Fruit fly (Drosophila melanogaster) Kc167 (cell line): ENCODE measurements around the gene AlaRS-m.

Source experiments
- Myc ChIP-seq: fragments of >200 bp; optimal IDR thresholded peaks from 2 replicates; lab custom pipeline; 2017; ENCODE audit warnings: missing external identifiers
- Sin3A ChIP-seq: fragments of >200 bp; optimal IDR thresholded peaks from 2 replicates; lab custom pipeline; 2018; ENCODE audit warnings: missing external identifiers
- h ChIP-seq: fragments of >200 bp; optimal IDR thresholded peaks from 3 replicates; lab custom pipeline; 2018; ENCODE audit warnings: missing external identifiers
- insv ChIP-seq: fragments of >200 bp; optimal IDR thresholded peaks from 3 replicates; lab custom pipeline; 2018; ENCODE audit warnings: missing external identifiers
- psq ChIP-seq: fragments of >200 bp; optimal IDR thresholded peaks from 2 replicates; lab custom pipeline; 2017; ENCODE audit warnings: missing external identifiers
- ttk ChIP-seq: sonication (Bioruptor generic); optimal IDR thresholded peaks from 2 replicates; lab custom pipeline; 2017; ENCODE audit warnings: missing external identifiers

Gene AlaRS-m

DNA sequence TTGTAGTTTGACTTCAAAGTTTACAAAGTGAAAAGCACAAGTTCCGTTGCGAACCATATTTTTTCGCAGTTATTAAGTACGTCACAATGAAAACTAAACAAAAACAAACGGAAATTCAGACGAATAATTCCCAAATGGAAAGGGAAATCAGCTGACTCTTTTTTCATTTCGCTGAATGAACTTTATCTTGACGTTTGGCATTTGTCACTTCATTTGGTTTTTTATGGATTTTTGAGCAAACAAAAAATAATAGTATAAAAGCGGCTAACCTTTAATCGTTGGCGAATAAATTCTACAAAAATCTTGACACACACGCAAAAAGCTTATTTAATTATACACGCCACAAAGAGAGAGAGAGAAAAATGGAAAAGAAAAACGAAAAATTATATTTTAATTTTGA, 37.8 kb downstream of the AlaRS-m start:
- no peak for TF ChIP-seq psq (lab: Kevin White, UChicago)
- no peak for TF ChIP-seq Sin3A (lab: Kevin White, UChicago)
- TF ChIP-seq ttk (lab: Kevin White, UChicago), result no peak
- no peak for TF ChIP-seq h (lab: Kevin White, UChicago)
- TF ChIP-seq insv, result no peak
- no peak for TF ChIP-seq Myc (lab: Kevin White, UChicago)

DNA sequence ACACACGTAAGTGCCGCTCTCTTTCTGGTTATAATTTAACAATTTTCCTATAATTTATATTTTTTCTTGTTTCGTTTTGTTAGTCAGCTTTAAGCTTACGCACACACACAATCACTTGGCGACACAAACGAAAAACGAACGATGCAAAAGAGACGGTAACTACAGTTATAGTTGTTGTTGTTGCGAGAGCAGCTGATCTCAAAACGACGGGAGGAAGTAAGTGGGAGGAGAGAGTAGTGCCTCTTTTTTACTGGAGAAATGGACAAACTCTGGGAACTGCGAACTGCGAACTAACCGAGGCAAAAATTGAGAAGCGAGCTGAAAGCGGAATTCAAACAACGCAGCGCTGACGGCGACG, 38.6 kb downstream of the AlaRS-m start:
- TF ChIP-seq psq (lab: Kevin White, UChicago) (peak; percentile 87), Myc (lab: Kevin White, UChicago) (no peak)

DNA sequence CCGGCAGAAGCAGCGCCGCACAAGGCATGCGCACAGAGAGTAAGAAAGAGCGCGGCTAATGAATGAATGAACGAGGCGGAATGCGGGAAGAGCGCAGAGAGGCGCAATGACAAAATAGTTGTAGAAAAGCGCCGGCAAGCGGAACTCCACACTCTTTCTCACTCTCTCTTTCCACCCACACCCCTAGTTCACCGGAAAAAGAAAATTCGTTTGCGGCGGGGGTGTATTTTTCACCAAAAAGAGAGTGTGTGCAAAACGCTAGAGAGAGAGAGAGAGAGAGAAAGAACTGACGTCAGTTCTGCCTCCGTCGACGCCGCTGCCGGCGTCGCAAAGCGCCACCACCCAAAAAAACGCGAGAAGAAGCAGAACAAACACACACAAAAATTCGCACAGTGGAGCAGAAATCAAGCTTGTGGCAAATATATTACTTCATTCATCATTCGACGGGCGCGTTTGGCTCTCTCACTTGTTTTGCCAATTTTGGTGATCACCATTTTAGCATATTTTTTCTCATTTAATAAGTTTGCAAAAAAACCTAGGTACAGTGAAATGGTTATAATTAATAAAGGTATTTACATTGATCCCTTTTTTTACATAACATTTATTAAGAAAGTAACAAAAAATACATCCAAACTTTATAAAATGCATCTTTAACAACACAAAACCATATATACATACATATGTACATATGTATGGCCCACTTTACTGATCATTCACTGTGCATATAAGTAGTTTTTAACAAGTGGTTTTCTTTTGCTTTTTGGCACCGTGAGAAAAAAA, 39.2 kb downstream of the AlaRS-m start:
- no peak for TF ChIP-seq Sin3A (lab: Kevin White, UChicago)
- no peak for TF ChIP-seq insv

DNA sequence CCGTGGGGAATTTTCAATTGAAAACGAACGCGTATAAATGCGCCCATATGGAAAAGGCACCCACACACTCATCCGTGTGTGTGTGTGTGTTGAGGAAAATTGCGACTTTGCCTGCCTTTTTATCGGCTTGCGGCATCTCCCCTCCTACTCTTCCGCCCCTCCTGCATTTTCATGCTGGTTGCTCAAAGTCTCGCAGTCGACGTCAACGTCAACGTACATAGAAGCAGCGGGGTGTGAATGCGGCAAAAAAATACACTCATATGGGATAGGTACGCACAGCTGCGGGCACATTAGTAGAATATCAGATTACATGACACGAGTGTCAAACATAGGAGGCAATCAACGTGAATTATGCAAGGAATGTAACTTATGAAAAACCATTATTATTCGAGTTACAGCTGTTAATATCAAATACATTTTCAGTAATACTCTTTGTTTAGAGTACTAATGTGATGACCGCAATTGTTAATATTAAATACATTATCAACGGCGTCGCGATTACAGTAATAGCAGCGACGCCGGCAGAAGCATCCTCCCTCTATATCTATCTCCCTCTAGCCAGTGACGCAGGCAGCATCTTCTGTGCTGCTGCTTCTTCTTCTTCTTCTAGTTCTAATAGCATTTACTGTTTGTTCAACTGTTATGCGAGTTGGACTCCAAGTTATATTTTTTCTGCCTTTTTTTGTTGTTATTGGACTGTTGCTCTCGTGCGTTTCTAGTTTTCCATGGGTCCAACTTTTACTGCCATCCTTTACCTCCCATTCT, 41.1 kb downstream of the AlaRS-m start:
- no peak for TF ChIP-seq psq (lab: Kevin White, UChicago)
- no peak for TF ChIP-seq ttk (lab: Kevin White, UChicago)
- TF ChIP-seq insv, result no peak
- no peak for TF ChIP-seq Sin3A (lab: Kevin White, UChicago)
- no peak for TF ChIP-seq h (lab: Kevin White, UChicago)
- no peak for TF ChIP-seq Myc (lab: Kevin White, UChicago)

DNA sequence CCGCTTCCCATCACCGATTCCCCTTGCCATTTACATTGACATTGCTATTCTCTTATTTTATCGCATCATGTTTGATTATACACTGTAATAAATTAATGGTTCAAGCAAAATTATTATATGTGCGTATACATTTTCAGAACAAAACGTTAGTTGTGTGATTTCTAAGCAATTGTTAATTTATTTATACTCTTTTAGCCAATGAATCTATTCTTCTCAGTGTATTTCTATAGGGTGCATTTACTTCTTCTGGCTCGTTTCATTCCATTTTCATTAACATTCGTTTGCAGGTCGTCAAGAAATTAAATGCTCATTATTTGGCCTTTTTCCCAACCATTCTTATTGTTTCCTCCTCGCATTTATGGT, 41.7 kb downstream of the AlaRS-m start:
- TF ChIP-seq Myc (lab: Kevin White, UChicago) (no peak), Sin3A (lab: Kevin White, UChicago) (no peak), insv (no peak), psq (lab: Kevin White, UChicago) (no peak), h (lab: Kevin White, UChicago) (no peak), ttk (lab: Kevin White, UChicago) (no peak)

DNA sequence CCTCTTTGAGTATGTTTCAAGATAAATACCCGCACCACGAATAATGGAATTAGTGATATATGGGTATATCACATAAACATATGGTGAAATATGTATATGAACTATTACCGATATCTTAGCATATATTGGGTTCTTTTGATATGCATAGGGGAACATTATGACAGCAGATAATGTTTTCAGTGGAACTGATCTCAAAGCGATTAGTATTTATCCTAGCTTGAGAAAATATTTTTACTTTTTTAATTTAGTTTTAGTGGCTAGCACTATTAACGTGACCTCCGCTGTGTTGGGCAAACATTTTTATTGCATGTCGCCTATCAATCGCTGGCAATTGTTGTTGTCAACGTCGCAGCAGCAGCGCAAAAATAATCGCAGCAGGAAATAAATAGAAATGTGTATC, 42.5 kb downstream of the AlaRS-m start:
- no peak for TF ChIP-seq ttk (lab: Kevin White, UChicago)
- TF ChIP-seq h (lab: Kevin White, UChicago), result no peak
- TF ChIP-seq psq (lab: Kevin White, UChicago), result no peak
- TF ChIP-seq Myc (lab: Kevin White, UChicago), result no peak
- TF ChIP-seq insv, result no peak
- no peak for TF ChIP-seq Sin3A (lab: Kevin White, UChicago)
